Worm (Caenorhabditis elegans): ENCODE measurements around the gene snb-1.

DNA sequence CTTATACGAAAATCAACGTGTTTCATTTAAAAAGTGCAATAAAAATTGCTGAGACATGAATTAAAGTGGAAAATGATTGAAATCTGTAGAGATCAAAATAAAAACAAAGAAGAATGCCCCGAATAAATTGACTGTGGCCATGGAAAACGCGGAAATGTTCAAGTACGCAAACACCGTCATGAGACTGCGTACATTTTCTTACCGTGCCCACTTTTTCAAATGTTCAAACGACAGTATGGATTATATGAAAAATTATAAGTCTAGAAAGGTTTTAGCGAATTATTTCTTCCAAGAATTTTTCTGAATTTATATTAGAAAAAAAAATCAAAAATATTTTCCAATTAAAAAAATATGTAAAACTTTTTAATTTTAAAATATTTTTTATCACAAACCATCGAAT is 44.8 kb downstream of the snb-1 start:
- TF ChIP-seq flt-1 (GFP tag; IDR thresholded peaks at IDR 0.05) (no peak), ama-1 (optimal IDR thresholded peaks at IDR 0.05) (no peak), hmg-4 (GFP tag; optimal IDR thresholded peaks at IDR 0.05) (no peak), tra-4 (tag; optimal IDR thresholded peaks at IDR 0.05) (no peak), tbx-37 (GFP tag; conservative IDR thresholded peaks at IDR 0.05) (no peak), aly-1 (tag; optimal IDR thresholded peaks at IDR 0.05) (no peak), pes-1 (GFP tag; IDR thresholded peaks at IDR 0.05) (no peak), B0310.2 (tag; optimal IDR thresholded peaks at IDR 0.05) (no peak), ceh-13 (GFP tag; optimal IDR thresholded peaks at IDR 0.05) (no peak), ceh-36 (tag; optimal IDR thresholded peaks at IDR 0.05) (no peak), scrt-1 (GFP tag; IDR thresholded peaks at IDR 0.05) (no peak), tbx-11 (GFP tag; IDR thresholded peaks at IDR 0.05) (no peak), hmbx-1 (tag; optimal IDR thresholded peaks at IDR 0.05) (no peak), F13C5.2 (tag; optimal IDR thresholded peaks at IDR 0.05) (no peak)
